Worm (Caenorhabditis elegans) whole organism, young adult: Measurements from ENCODE around the gene gcy-32.

Source experiments
- B0336.3 ChIP-seq: fragments of 200-800 bp; sonication (Bioruptor generic); IDR thresholded peaks from 2 replicates; pipeline ENCODE4 v1.3.6; 2022; ENCODE audit warnings: missing genetic modification characterization, missing compliant biosample characterization
- D2030.7 ChIP-seq: fragments of 200-800 bp; sonication (Bioruptor generic); IDR thresholded peaks from 2 replicates; pipeline ENCODE4 v1.3.6; 2022; ENCODE audit warnings: missing genetic modification reagents, missing genetic modification characterization, missing compliant biosample characterization
- F23B12.7 ChIP-seq: sonication (generic microtip); optimal IDR thresholded peaks from 2 replicates; lab custom pipeline; 2017; ENCODE audit warnings: missing genetic modification characterization, mild to moderate bottlenecking, missing compliant biosample characterization, antibody characterized with exemption, moderate library complexity; ENCODE audit not compliant: insufficient read depth
- F52B5.7 ChIP-seq: sonication (generic microtip); optimal IDR thresholded peaks from 2 replicates; lab custom pipeline; 2016; ENCODE audit warnings: mild to moderate bottlenecking, missing genetic modification characterization, missing compliant biosample characterization
- F57A8.1 ChIP-seq: fragments of 200-800 bp; sonication (Bioruptor generic); optimal IDR thresholded peaks from 2 replicates; lab custom pipeline; 2018; ENCODE audit warnings: mild to moderate bottlenecking, missing genetic modification characterization, moderate library complexity, missing compliant biosample characterization
- F57C9.4 ChIP-seq: sonication (generic microtip); optimal IDR thresholded peaks from 2 replicates; lab custom pipeline; 2017; ENCODE audit warnings: mild to moderate bottlenecking, missing genetic modification characterization, missing compliant biosample characterization
- T07F8.4 ChIP-seq: sonication (generic microtip); optimal IDR thresholded peaks from 2 replicates; lab custom pipeline; 2016; ENCODE audit warnings: mild to moderate bottlenecking, missing genetic modification characterization, moderate library complexity, missing compliant biosample characterization
- Y95B8A.8 ChIP-seq: fragments of 200-800 bp; sonication (Bioruptor generic); IDR thresholded peaks from 2 replicates; pipeline ENCODE4 v1.3.6; 2022; ENCODE audit warnings: missing genetic modification reagents, missing genetic modification characterization, missing compliant biosample characterization
- athp-1 ChIP-seq: sonication (generic microtip); optimal IDR thresholded peaks from 2 replicates; lab custom pipeline; 2017; ENCODE audit warnings: mild to moderate bottlenecking, missing genetic modification characterization, missing compliant biosample characterization
- cebp-1 ChIP-seq, 2 experiments: fragments of 200-800 bp in 1 of 2; sonication (Bioruptor generic) in 1 of 2; sonication (generic microtip) in 1 of 2; IDR thresholded peaks in 1 of 2; optimal IDR thresholded peaks in 1 of 2; 2 replicates each; pipeline versions ENCODE4 v1.3.6 to Lab custom; 2017 to 2022; ENCODE audit warnings: missing compliant biosample characterization in 2 of 2, missing genetic modification characterization in 2 of 2, mild to moderate bottlenecking in 1 of 2, missing genetic modification reagents in 1 of 2, moderate library complexity in 1 of 2
- ceh-58 ChIP-seq: fragments of 200-800 bp; sonication (Bioruptor generic); IDR thresholded peaks from 2 replicates; pipeline ENCODE4 v1.3.6; 2022; ENCODE audit warnings: missing genetic modification characterization, missing compliant biosample characterization
- ceh-79 ChIP-seq: sonication (generic microtip); optimal IDR thresholded peaks from 2 replicates; lab custom pipeline; 2017; ENCODE audit warnings: mild to moderate bottlenecking, missing genetic modification characterization, missing compliant biosample characterization
- ceh-91 ChIP-seq: fragments of 200-800 bp; sonication (Bioruptor generic); IDR thresholded peaks from 2 replicates; pipeline ENCODE4 v1.3.6; 2022; ENCODE audit warnings: missing genetic modification reagents, missing genetic modification characterization, missing compliant biosample characterization
- dpl-1 ChIP-seq: fragments of 150-350 bp; optimal IDR thresholded peaks from 2 replicates; lab custom pipeline; 2014; ENCODE audit warnings: missing biosample characterization, missing genetic modification reagents, missing genetic modification characterization
- egl-18 ChIP-seq: fragments of 200-800 bp; sonication (Bioruptor generic); IDR thresholded peaks from 2 replicates; pipeline ENCODE4 v1.3.6; 2022; ENCODE audit warnings: missing genetic modification reagents, missing genetic modification characterization, missing compliant biosample characterization
- hmg-20 ChIP-seq: fragments of 200-800 bp; sonication (Bioruptor generic); IDR thresholded peaks from 2 replicates; pipeline ENCODE4 v1.3.6; 2022; ENCODE audit warnings: missing genetic modification reagents, missing genetic modification characterization, missing compliant biosample characterization
- let-526 ChIP-seq: fragments of 200-800 bp; sonication (Bioruptor generic); IDR thresholded peaks from 2 replicates; pipeline ENCODE4 v1.3.6; 2022; ENCODE audit warnings: missing genetic modification reagents, missing genetic modification characterization, missing compliant biosample characterization
- lin-26 ChIP-seq: fragments of 200-800 bp; sonication (Bioruptor generic); IDR thresholded peaks from 2 replicates; pipeline ENCODE4 v1.3.6; 2022; ENCODE audit warnings: missing genetic modification reagents, missing genetic modification characterization, missing compliant biosample characterization
- lin-40 ChIP-seq: sonication (generic microtip); optimal IDR thresholded peaks from 2 replicates; lab custom pipeline; 2016; ENCODE audit warnings: missing genetic modification characterization, mild to moderate bottlenecking, missing compliant biosample characterization, missing genotype, missing genetic modification reagents
- lir-1 ChIP-seq: fragments of 200-800 bp; sonication (Bioruptor generic); conservative IDR thresholded peaks from 2 replicates; pipeline ENCODE4 v1.3.6; 2022; ENCODE audit warnings: missing genetic modification reagents, missing genetic modification characterization, missing compliant biosample characterization
- madf-10 ChIP-seq: sonication (generic microtip); optimal IDR thresholded peaks from 2 replicates; lab custom pipeline; 2016; ENCODE audit warnings: mild to moderate bottlenecking, missing genetic modification characterization, missing compliant biosample characterization
- madf-3 ChIP-seq: fragments of 200-800 bp; sonication (Bioruptor generic); IDR thresholded peaks from 2 replicates; pipeline ENCODE4 v1.3.6; 2022; ENCODE audit warnings: missing genetic modification reagents, missing genetic modification characterization, missing compliant biosample characterization
- madf-6 ChIP-seq: fragments of 200-800 bp; sonication (Bioruptor generic); IDR thresholded peaks from 2 replicates; pipeline ENCODE4 v1.3.6; 2022; ENCODE audit warnings: missing genetic modification reagents, missing genetic modification characterization, missing compliant biosample characterization
- mcd-1 ChIP-seq: fragments of 200-800 bp; sonication (Bioruptor generic); IDR thresholded peaks from 2 replicates; pipeline ENCODE4 v1.3.6; 2022; ENCODE audit warnings: missing genetic modification reagents, missing genetic modification characterization, missing compliant biosample characterization
- mel-28 ChIP-seq: sonication (generic microtip); optimal IDR thresholded peaks from 2 replicates; lab custom pipeline; 2016; ENCODE audit warnings: borderline replicate concordance, mild to moderate bottlenecking, missing genetic modification characterization, missing compliant biosample characterization
- mxl-1 ChIP-seq: sonication (generic microtip); optimal IDR thresholded peaks from 2 replicates; lab custom pipeline; 2016; ENCODE audit warnings: missing genetic modification characterization, missing compliant biosample characterization
- nhr-120 ChIP-seq: fragments of 200-800 bp; sonication (Bioruptor generic); IDR thresholded peaks from 2 replicates; pipeline ENCODE4 v1.3.6; 2022; ENCODE audit warnings: missing genetic modification characterization, missing compliant biosample characterization
- nhr-27 ChIP-seq: fragments of 200-800 bp; sonication (Bioruptor generic); optimal IDR thresholded peaks from 2 replicates; lab custom pipeline; 2018; ENCODE audit warnings: mild to moderate bottlenecking, missing genetic modification characterization, moderate library complexity, missing compliant biosample characterization
- nhr-90 ChIP-seq: sonication (generic microtip); optimal IDR thresholded peaks from 2 replicates; lab custom pipeline; 2016; ENCODE audit warnings: missing genotype, mild to moderate bottlenecking, missing genetic modification characterization, missing compliant biosample characterization
- snpc-1.1 ChIP-seq: sonication (generic microtip); optimal IDR thresholded peaks from 2 replicates; lab custom pipeline; 2017; ENCODE audit warnings: missing genetic modification characterization, mild to moderate bottlenecking, missing compliant biosample characterization, antibody characterized with exemption, moderate library complexity, missing genotype, missing genetic modification reagents; ENCODE audit not compliant: insufficient read depth
- snpc-1.3 ChIP-seq: sonication (generic microtip); optimal IDR thresholded peaks from 2 replicates; lab custom pipeline; 2017; ENCODE audit warnings: missing genetic modification characterization, mild to moderate bottlenecking, missing compliant biosample characterization, antibody characterized with exemption, moderate library complexity, missing genotype, missing genetic modification reagents; ENCODE audit not compliant: insufficient read depth
- snpc-3.4 ChIP-seq: sonication (generic microtip); optimal IDR thresholded peaks from 2 replicates; lab custom pipeline; 2017; ENCODE audit warnings: missing genetic modification characterization, mild to moderate bottlenecking, missing compliant biosample characterization, antibody characterized with exemption, moderate library complexity, missing genotype, missing genetic modification reagents
- unc-130 ChIP-seq: sonication (generic microtip); optimal IDR thresholded peaks from 2 replicates; lab custom pipeline; 2016; ENCODE audit warnings: missing genetic modification reagents, missing genetic modification characterization, missing compliant biosample characterization
- zfh-2 ChIP-seq: fragments of 200-800 bp; sonication (Bioruptor generic); conservative IDR thresholded peaks from 2 replicates; pipeline ENCODE4 v1.3.6; 2022; ENCODE audit warnings: missing genetic modification reagents, missing genetic modification characterization, missing compliant biosample characterization
- ztf-22 ChIP-seq: fragments of 200-800 bp; sonication (Bioruptor generic); optimal IDR thresholded peaks from 2 replicates; lab custom pipeline; 2018; ENCODE audit warnings: mild to moderate bottlenecking, missing genetic modification characterization, moderate library complexity, missing compliant biosample characterization
- ztf-26 ChIP-seq: sonication (generic microtip); optimal IDR thresholded peaks from 2 replicates; lab custom pipeline; 2017; ENCODE audit warnings: missing genetic modification characterization, missing compliant biosample characterization

gcy-32 gene

DNA sequence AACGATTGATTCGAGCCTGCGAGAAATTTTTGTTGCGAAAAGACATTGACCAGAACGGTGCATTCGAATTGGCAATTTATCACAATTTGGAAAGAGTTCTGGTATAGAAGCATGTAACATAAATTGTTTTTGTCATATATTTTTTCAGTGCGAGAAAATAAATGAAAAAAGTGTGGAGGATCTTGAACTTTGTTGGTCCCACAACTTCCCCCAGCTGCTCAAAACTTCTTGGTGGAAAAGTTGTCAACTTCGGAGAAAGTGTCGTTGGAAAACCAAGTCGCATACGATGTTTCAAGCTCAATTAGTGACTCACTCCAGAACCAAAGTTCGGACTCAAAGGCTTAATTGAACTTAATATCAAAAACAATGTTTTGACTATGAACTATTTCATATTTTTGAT lies 16.7 kb upstream of the gcy-32 start:
- no peak for TF ChIP-seq let-526 (GFP tag; lab: Robert Waterston, UW)
- no peak for TF ChIP-seq athp-1
- no peak for TF ChIP-seq madf-3 (GFP tag; lab: Robert Waterston, UW)
- no peak for TF ChIP-seq lir-1 (GFP tag; lab: Robert Waterston, UW)
- TF ChIP-seq cebp-1 (GFP tag; IDR thresholded peaks at IDR 0.05; lab: Robert Waterston, UW) = no peak
- no peak for TF ChIP-seq cebp-1 (tag; optimal IDR thresholded peaks at IDR 0.05; lab: Kevin White, UChicago)
- no peak for TF ChIP-seq B0336.3
- TF ChIP-seq unc-130 (GFP tag; lab: Kevin White, UChicago) = no peak
- no peak for TF ChIP-seq dpl-1 (GFP tag; lab: Kevin White, UChicago)
- TF ChIP-seq snpc-3.4 = no peak
- no peak for TF ChIP-seq ztf-26 (tag; lab: Kevin White, UChicago)
- no peak for TF ChIP-seq mel-28 (tag; lab: Kevin White, UChicago)
- no peak for TF ChIP-seq madf-10

DNA sequence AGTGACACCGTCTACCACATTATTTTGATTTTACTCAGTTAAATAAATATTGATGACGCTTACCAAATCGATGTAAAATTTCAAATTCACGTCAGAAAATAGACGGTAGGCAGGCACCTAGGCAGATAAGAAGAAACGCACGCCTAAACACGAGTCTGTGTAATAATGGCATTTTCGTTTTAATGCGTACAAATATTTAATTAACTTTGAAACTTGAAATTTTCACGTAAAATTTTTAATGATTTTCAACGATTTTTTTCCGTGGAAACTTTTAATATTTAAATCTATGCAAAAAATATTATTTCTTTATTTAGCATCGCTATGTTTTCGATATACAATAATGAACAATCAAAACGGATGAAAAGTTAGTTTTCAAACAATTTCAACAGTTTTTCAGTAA lies 15.9 kb upstream of the gcy-32 start, which contains the start of gene C06B3.16:
TSS of gene C06B3.16 (plus strand) at position 301 of the 400 bp plus-strand sequence.
- TF ChIP-seq hmg-20 (GFP tag; lab: Robert Waterston, UW) (no peak), madf-10 (no peak), T07F8.4 (tag; lab: Kevin White, UChicago) (no peak)

DNA sequence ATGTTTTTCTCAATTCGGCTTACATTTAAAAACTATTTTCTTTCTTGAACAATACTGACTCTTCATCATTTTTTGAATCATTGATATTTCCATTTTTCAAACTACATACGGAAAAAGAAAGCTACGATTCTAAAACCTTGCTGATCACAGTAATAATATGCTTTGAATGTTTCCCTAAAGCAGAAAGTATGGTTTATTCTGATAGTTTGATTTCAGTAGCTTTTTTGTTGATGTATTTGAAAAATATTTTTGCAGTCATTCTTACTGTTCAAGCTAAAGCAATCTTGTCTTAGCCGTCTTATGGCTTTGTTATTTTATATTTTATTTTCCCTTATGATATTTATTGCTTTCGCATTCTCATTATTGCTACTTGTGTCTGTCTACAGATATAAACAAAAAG lies 14.2 kb upstream of the gcy-32 start, which contains the start of gene srxa-13:
TSS of gene srxa-13 (plus strand) at position 301 of the 400 bp plus-strand sequence.
- TF ChIP-seq F23B12.7 (tag; lab: Kevin White, UChicago) (no peak), ceh-91 (GFP tag; lab: Robert Waterston, UW) (no peak), snpc-1.3 (tag; lab: Kevin White, UChicago) (no peak), F52B5.7 (tag; lab: Kevin White, UChicago) (no peak), nhr-90 (tag; lab: Kevin White, UChicago) (no peak), mcd-1 (no peak), D2030.7 (GFP tag; lab: Robert Waterston, UW) (no peak), ceh-58 (GFP tag; lab: Robert Waterston, UW) (no peak), madf-6 (GFP tag; lab: Robert Waterston, UW) (no peak), snpc-3.4 (no peak), zfh-2 (GFP tag; lab: Robert Waterston, UW) (no peak), nhr-27 (no peak), lin-26 (GFP tag; lab: Robert Waterston, UW) (no peak), mel-28 (tag; lab: Kevin White, UChicago) (no peak), ceh-79 (no peak), F57C9.4 (tag; lab: Kevin White, UChicago) (no peak), ztf-22 (GFP tag; lab: Kevin White, UChicago) (no peak), lin-40 (tag; lab: Kevin White, UChicago) (no peak), Y95B8A.8 (no peak), F57A8.1 (GFP tag; lab: Kevin White, UChicago) (no peak)

DNA sequence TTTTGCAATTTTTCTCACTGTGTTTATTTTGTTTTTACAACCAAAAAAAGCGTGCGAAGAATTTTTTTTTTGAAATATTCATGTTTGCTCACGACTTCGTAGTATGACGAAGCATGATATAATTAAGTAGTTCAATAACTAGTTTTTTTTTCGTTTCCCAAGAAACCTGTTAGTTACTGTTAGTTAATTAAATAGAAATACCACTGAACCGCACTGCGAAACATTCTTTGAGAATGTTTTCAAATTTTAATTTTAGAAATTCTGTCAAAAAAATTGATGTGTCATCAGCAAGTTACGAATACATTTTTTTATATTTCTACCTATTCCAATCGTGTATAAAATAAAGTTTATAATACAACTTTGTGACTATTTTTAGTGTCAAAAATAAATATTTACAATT lies 11.1 kb upstream of the gcy-32 start, which contains the start of gene srxa-12:
TSS of gene srxa-12 (plus strand) at position 301 of the 400 bp plus-strand sequence.
- TF ChIP-seq snpc-1.1 (tag; lab: Kevin White, UChicago) (no peak), egl-18 (GFP tag; lab: Robert Waterston, UW) (no peak), D2030.7 (GFP tag; lab: Robert Waterston, UW) (no peak), nhr-120 (GFP tag; lab: Robert Waterston, UW) (no peak), nhr-27 (no peak), mxl-1 (tag; lab: Kevin White, UChicago) (no peak), mel-28 (tag; lab: Kevin White, UChicago) (no peak)
